Fruit fly (Drosophila melanogaster): ENCODE data around the gene nompB.

DNA sequence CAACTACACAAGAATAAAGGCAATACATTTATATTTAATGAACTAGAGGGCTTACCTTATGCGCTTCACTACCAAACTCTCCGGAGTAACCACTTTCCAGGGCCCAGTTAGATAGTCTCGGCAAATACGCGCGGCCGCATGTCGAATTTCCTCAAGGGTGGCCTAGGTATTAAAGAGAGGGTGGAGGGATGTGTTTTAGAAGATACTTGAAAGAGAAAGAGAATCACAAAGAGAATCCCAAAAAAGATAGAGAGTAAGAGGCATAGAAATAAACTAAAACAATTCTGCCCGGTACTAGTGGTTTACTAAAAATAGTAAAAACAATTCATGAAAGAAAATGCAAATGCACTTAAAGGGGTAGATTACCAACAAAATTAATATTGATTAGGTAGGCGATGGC, 28.7 kb upstream of the nompB start:
- TF ChIP-seq CTCF (optimal IDR thresholded peaks at IDR 0.05) (no peak), CG8478 (optimal IDR thresholded peaks at IDR 0.05) (no peak)
